Worm (Caenorhabditis elegans) whole organism, late embryonic: ENCODE results near the gene acdh-6.
A peak's percentile ranks its signal among the peaks of the same experiment; 100 is the strongest.

Experiments used
- F13H6.1 ChIP-seq: sonication (generic microtip); optimal IDR thresholded peaks from 2 replicates; lab custom pipeline; 2016; ENCODE audit warnings: missing genetic modification characterization, missing compliant biosample characterization
- K09A11.1 ChIP-seq: sonication (generic microtip); optimal IDR thresholded peaks from 2 replicates; lab custom pipeline; 2017; ENCODE audit warnings: antibody characterized with exemption, mild to moderate bottlenecking, missing genetic modification characterization, missing compliant biosample characterization; ENCODE audit not compliant: insufficient read depth
- ahr-1 ChIP-seq: sonication (generic microtip); optimal IDR thresholded peaks from 2 replicates; lab custom pipeline; 2016; ENCODE audit warnings: missing genetic modification characterization, missing compliant biosample characterization
- ceh-18 ChIP-seq: sonication (generic microtip); optimal IDR thresholded peaks from 2 replicates; lab custom pipeline; 2016; ENCODE audit warnings: missing genetic modification characterization, missing compliant biosample characterization
- ceh-22 ChIP-seq: sonication (generic microtip); optimal IDR thresholded peaks from 2 replicates; lab custom pipeline; 2017; ENCODE audit warnings: missing biosample characterization, missing genetic modification characterization
- ceh-24 ChIP-seq: sonication (generic microtip); optimal IDR thresholded peaks from 2 replicates; lab custom pipeline; 2016; ENCODE audit warnings: mild to moderate bottlenecking, missing genetic modification characterization, missing compliant biosample characterization
- ceh-30 ChIP-seq: fragments of 150-350 bp; optimal IDR thresholded peaks from 2 replicates; lab custom pipeline; 2014; ENCODE audit warnings: missing biosample characterization, missing genetic modification characterization
- ceh-31 ChIP-seq: sonication (generic microtip); optimal IDR thresholded peaks from 2 replicates; lab custom pipeline; 2016; ENCODE audit warnings: missing genetic modification characterization, missing compliant biosample characterization
- ceh-34 ChIP-seq: sonication (generic microtip); optimal IDR thresholded peaks from 2 replicates; lab custom pipeline; 2016; ENCODE audit warnings: mild to moderate bottlenecking, missing genetic modification characterization, missing compliant biosample characterization
- ceh-45 ChIP-seq: fragments of 200-800 bp; sonication (Bioruptor generic); IDR thresholded peaks from 2 replicates; pipeline ENCODE4 v1.3.6; 2022; ENCODE audit warnings: missing genetic modification reagents, missing genetic modification characterization, missing compliant biosample characterization
- ceh-9 ChIP-seq: sonication (generic microtip); optimal IDR thresholded peaks from 2 replicates; lab custom pipeline; 2016; ENCODE audit warnings: mild to moderate bottlenecking, missing genetic modification characterization, inconsistent platforms, missing compliant biosample characterization
- che-1 ChIP-seq: sonication (generic microtip); optimal IDR thresholded peaks from 2 replicates; lab custom pipeline; 2016; ENCODE audit warnings: mild to moderate bottlenecking, missing genetic modification characterization, missing compliant biosample characterization
- dmd-4 ChIP-seq: sonication (generic microtip); optimal IDR thresholded peaks from 2 replicates; lab custom pipeline; 2016; ENCODE audit warnings: borderline replicate concordance, missing genetic modification characterization, missing compliant biosample characterization
- dve-1 ChIP-seq: sonication (generic microtip); optimal IDR thresholded peaks from 2 replicates; lab custom pipeline; 2017; ENCODE audit warnings: antibody characterized with exemption, mild to moderate bottlenecking, missing genetic modification characterization, missing compliant biosample characterization
- elt-2 ChIP-seq: sonication (generic microtip); optimal IDR thresholded peaks from 2 replicates; lab custom pipeline; 2016; ENCODE audit warnings: missing genetic modification reagents, missing genetic modification characterization, missing compliant biosample characterization
- eyg-1 ChIP-seq: sonication (generic microtip); optimal IDR thresholded peaks from 2 replicates; lab custom pipeline; 2016; ENCODE audit warnings: missing genotype, missing genetic modification characterization, missing compliant biosample characterization
- fax-1 ChIP-seq: sonication (generic microtip); optimal IDR thresholded peaks from 2 replicates; lab custom pipeline; 2016; ENCODE audit warnings: missing genotype, missing genetic modification characterization, missing compliant biosample characterization
- fkh-6 ChIP-seq: sonication (generic microtip); optimal IDR thresholded peaks from 2 replicates; lab custom pipeline; 2016; ENCODE audit warnings: missing genetic modification characterization, missing compliant biosample characterization
- gmeb-2 ChIP-seq: sonication (generic microtip); optimal IDR thresholded peaks from 2 replicates; lab custom pipeline; 2016; ENCODE audit warnings: missing genetic modification characterization, inconsistent platforms, missing compliant biosample characterization
- hlh-15 ChIP-seq: sonication (generic microtip); optimal IDR thresholded peaks from 2 replicates; lab custom pipeline; 2016; ENCODE audit warnings: missing genetic modification characterization, missing compliant biosample characterization
- hlh-6 ChIP-seq: sonication (generic microtip); optimal IDR thresholded peaks from 2 replicates; lab custom pipeline; 2016; ENCODE audit warnings: missing genotype, missing genetic modification characterization, missing compliant biosample characterization
- mec-3 ChIP-seq: sonication (generic microtip); optimal IDR thresholded peaks from 2 replicates; lab custom pipeline; 2016; ENCODE audit warnings: borderline replicate concordance, missing genetic modification characterization, missing compliant biosample characterization
- nfya-1 ChIP-seq: sonication (generic microtip); optimal IDR thresholded peaks from 2 replicates; lab custom pipeline; 2017; ENCODE audit warnings: missing genetic modification characterization, mild to moderate bottlenecking, missing compliant biosample characterization, antibody characterized with exemption, moderate library complexity
- nhr-11 ChIP-seq: fragments of 150-350 bp; optimal IDR thresholded peaks from 2 replicates; lab custom pipeline; 2014; ENCODE audit warnings: missing biosample characterization, missing genetic modification characterization
- nhr-232 ChIP-seq: sonication (generic microtip); optimal IDR thresholded peaks from 2 replicates; lab custom pipeline; 2016; ENCODE audit warnings: missing genetic modification characterization, missing compliant biosample characterization
- pax-1 ChIP-seq: fragments of 150-350 bp; optimal IDR thresholded peaks from 2 replicates; lab custom pipeline; 2014; ENCODE audit warnings: missing biosample characterization, missing genetic modification characterization
- pha-4 ChIP-seq: fragments of 150-350 bp; optimal IDR thresholded peaks from 2 replicates; lab custom pipeline; 2018; ENCODE audit warnings: missing biosample characterization, missing genetic modification reagents, missing genetic modification characterization
- pros-1 ChIP-seq: fragments of 150-350 bp; optimal IDR thresholded peaks from 2 replicates; lab custom pipeline; 2014; ENCODE audit warnings: missing biosample characterization, missing genetic modification reagents, missing genetic modification characterization
- ref-2 ChIP-seq: sonication (generic microtip); optimal IDR thresholded peaks from 2 replicates; lab custom pipeline; 2016; ENCODE audit warnings: missing genetic modification characterization, missing compliant biosample characterization
- rnt-1 ChIP-seq: sonication (generic microtip); optimal IDR thresholded peaks from 2 replicates; lab custom pipeline; 2016; ENCODE audit warnings: missing genetic modification characterization, missing compliant biosample characterization
- sdc-2 ChIP-seq: sonication (generic microtip); optimal IDR thresholded peaks from 2 replicates; lab custom pipeline; 2016; ENCODE audit warnings: missing genotype, missing genetic modification characterization, missing compliant biosample characterization
- sox-4 ChIP-seq: sonication (generic microtip); optimal IDR thresholded peaks from 2 replicates; lab custom pipeline; 2017; ENCODE audit warnings: mild to moderate bottlenecking, missing genetic modification characterization, inconsistent platforms, missing compliant biosample characterization
- tbx-2 ChIP-seq: sonication (generic microtip); optimal IDR thresholded peaks from 2 replicates; lab custom pipeline; 2016; ENCODE audit warnings: missing genetic modification characterization, missing compliant biosample characterization
- ttx-3 ChIP-seq: sonication (generic microtip); optimal IDR thresholded peaks from 2 replicates; lab custom pipeline; 2016; ENCODE audit warnings: missing genetic modification reagents, missing genetic modification characterization, missing compliant biosample characterization
- unc-3 ChIP-seq, 2 experiments: fragments of 200-800 bp in 1 of 2; sonication (Bioruptor generic) in 1 of 2; sonication (generic microtip) in 1 of 2; conservative IDR thresholded peaks in 1 of 2; optimal IDR thresholded peaks in 1 of 2; 2 replicates each; pipeline versions ENCODE4 v1.3.6 to Lab custom; 2016 to 2022; ENCODE audit warnings: missing compliant biosample characterization in 2 of 2, missing genetic modification characterization in 2 of 2, missing genetic modification reagents in 1 of 2
- unc-42 ChIP-seq: sonication (generic microtip); optimal IDR thresholded peaks from 2 replicates; lab custom pipeline; 2016; ENCODE audit warnings: missing genotype, missing genetic modification characterization, missing compliant biosample characterization
- unc-55 ChIP-seq: sonication (generic microtip); optimal IDR thresholded peaks from 2 replicates; lab custom pipeline; 2017; ENCODE audit warnings: missing biosample characterization, missing genetic modification reagents, missing genetic modification characterization

The acdh-6 gene

ce11 chrIII:8560836-8561235 lies at the start of gene acdh-6:
Gene acdh-6 (plus strand): TSS chrIII:8561136.
- TF ChIP-seq F13H6.1 (tag; lab: Kevin White, UChicago) (no peak), nfya-1 (no peak), ceh-9 (no peak), ceh-24 (tag; lab: Kevin White, UChicago) (no peak), ceh-34 (no peak), ceh-30 (tag; lab: Kevin White, UChicago) (no peak), ceh-18 (no peak), pax-1 (no peak), fax-1 (tag; lab: Kevin White, UChicago) (no peak)

DNA sequence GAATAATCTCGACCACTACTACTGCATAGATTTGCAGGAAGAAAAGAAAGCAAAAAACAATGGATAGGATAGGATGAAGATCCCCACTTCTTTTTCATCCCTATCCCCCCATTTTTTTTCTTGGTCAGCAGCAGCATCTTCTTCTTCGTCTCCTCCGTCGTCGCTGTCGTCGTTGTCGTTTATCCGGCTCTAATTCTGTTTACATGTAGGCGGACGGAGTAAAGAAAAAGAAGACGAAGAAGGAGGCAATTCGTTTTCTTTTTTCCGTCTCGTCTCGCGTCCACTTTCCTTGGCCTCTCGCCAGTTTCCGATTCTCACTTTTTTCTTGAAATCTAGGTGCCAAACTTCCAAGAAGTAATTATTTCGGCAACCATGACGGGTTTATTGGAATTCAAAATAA lies 49.2 kb upstream of the acdh-6 start:
- TF ChIP-seq unc-42 (tag; lab: Kevin White, UChicago) (peak; percentile 86), fkh-6 (no peak), hlh-15 (tag; lab: Kevin White, UChicago) (no peak)

ce11 chrIII:8512279-8512942 lies 48.5 kb upstream of the acdh-6 start:
- TF ChIP-seq nfya-1 (no peak), ahr-1 (no peak), nhr-11 (no peak), pros-1 (tag; lab: Kevin White, UChicago) (peak; percentile 32), ceh-31 (tag; lab: Kevin White, UChicago) (peak; percentile 53), pax-1 (peak; percentile 72), dve-1 (tag; lab: Kevin White, UChicago) (no peak), gmeb-2 (tag; lab: Kevin White, UChicago) (no peak), unc-55 (GFP tag; lab: Kevin White, UChicago) (no peak), sox-4 (tag; lab: Kevin White, UChicago) (no peak)
- TF ChIP-seq, all 69 proteins: peak for 3

DNA sequence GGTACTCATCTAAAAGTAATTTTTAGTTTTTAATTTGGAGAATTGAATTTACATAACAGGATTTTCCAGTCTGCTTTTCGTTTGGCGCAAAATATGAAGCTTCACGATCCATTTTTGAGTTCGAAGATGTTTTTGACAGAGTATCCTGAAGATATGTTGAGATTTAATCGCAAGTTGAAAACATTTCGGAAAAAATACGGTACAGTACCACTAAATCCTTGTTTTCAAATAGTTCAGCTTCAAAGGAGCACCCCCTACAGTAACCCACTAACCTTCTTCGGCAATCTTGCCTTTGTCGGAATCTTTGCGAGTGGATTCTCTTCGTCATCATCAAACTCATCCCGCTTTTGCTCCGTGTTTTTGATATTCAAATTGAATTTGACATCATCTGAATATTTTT lies 41.9 kb upstream of the acdh-6 start:
- TF ChIP-seq mec-3 (no peak), pha-4 (tag; lab: Kevin White, UChicago) (no peak), rnt-1 (no peak), elt-2 (tag; lab: Kevin White, UChicago) (no peak), ceh-45 (GFP tag; lab: Robert Waterston, UW) (no peak), hlh-6 (tag; lab: Kevin White, UChicago) (no peak), tbx-2 (tag; lab: Kevin White, UChicago) (no peak), dmd-4 (no peak), ceh-22 (tag; lab: Kevin White, UChicago) (no peak), K09A11.1 (tag; lab: Kevin White, UChicago) (no peak), nhr-232 (tag; lab: Kevin White, UChicago) (no peak)

DNA sequence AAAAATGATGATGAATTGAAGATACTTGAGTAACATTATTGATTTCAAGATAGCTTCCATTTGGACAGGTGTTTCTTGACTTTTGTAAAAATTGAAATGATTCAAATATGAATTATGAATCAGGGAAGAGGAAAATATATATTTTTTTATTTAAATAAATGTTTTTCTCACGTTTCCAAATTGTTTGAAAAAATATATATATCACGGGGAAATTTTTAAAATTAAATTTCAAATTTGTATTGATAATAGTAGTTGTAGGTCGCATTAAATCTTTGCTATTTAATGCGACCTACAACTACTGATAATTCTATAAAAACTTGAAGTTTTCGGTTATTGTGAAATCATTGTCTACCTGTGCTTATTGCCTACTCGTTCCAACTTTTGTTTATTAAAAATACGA lies 41.0 kb upstream of the acdh-6 start, which contains the start of gene ZC21.8:
Gene ZC21.8 (minus strand): TSS at position 101 of the 400 bp plus-strand sequence.
- no peak for TF ChIP-seq ref-2 (tag; lab: Kevin White, UChicago)
- TF ChIP-seq rnt-1 = no peak
- TF ChIP-seq sox-4 (tag; lab: Kevin White, UChicago) = no peak
- no peak for TF ChIP-seq sdc-2
- no peak for TF ChIP-seq fkh-6
- no peak for TF ChIP-seq nhr-232 (tag; lab: Kevin White, UChicago)
- TF ChIP-seq hlh-6 (tag; lab: Kevin White, UChicago) = no peak
- TF ChIP-seq ttx-3 = no peak
- TF ChIP-seq ceh-22 (tag; lab: Kevin White, UChicago) = no peak
- no peak for TF ChIP-seq eyg-1 (tag; lab: Kevin White, UChicago)
- TF ChIP-seq unc-3 (GFP tag; conservative IDR thresholded peaks at IDR 0.05; lab: Robert Waterston, UW) = no peak
- TF ChIP-seq unc-3 (tag; optimal IDR thresholded peaks at IDR 0.05; lab: Kevin White, UChicago) = no peak
- TF ChIP-seq che-1 (tag; lab: Kevin White, UChicago) = no peak
